Fruit fly (Drosophila melanogaster) whole organism, embryonic: ENCODE data around the gene CG34301.

Source experiments
- Asciz ChIP-seq: fragments of 200-800 bp; sonication (Bioruptor generic); optimal IDR thresholded peaks from 2 replicates; lab custom pipeline; 2017; ENCODE audit warnings: missing biosample characterization, mild to moderate bottlenecking, missing genetic modification characterization, missing genetic modification reagents
- Atf3 ChIP-seq: fragments of 200-800 bp; sonication (Bioruptor generic); optimal IDR thresholded peaks from 3 replicates; lab custom pipeline; 2016; ENCODE audit warnings: missing biosample characterization, missing genetic modification characterization
- CG10959 ChIP-seq: fragments of 200-800 bp; sonication (Bioruptor generic); IDR thresholded peaks from 2 replicates; pipeline ENCODE4 v1.3.6; 2022; ENCODE audit warnings: missing biosample characterization, missing genetic modification characterization
- CG11247 ChIP-seq: fragments of 200-800 bp; sonication (Bioruptor generic); IDR thresholded peaks from 2 replicates; pipeline ENCODE4 v1.3.6; 2022; ENCODE audit warnings: missing biosample characterization, missing genetic modification characterization
- CG11398 ChIP-seq: fragments of 200-800 bp; sonication (Bioruptor generic); optimal IDR thresholded peaks from 2 replicates; lab custom pipeline; 2016; ENCODE audit warnings: missing biosample characterization, missing genetic modification characterization
- CG13624 ChIP-seq: fragments of 200-800 bp; sonication (Bioruptor generic); optimal IDR thresholded peaks from 2 replicates; lab custom pipeline; 2016; ENCODE audit warnings: missing biosample characterization, missing genetic modification characterization
- CG14965 ChIP-seq: fragments of 200-800 bp; sonication (Bioruptor generic); optimal IDR thresholded peaks from 2 replicates; lab custom pipeline; 2016; ENCODE audit warnings: missing biosample characterization, missing genetic modification characterization, borderline replicate concordance
- CG15514 ChIP-seq: fragments of 200-800 bp; sonication (Bioruptor generic); optimal IDR thresholded peaks from 3 replicates; lab custom pipeline; 2017; ENCODE audit warnings: missing biosample characterization, missing genetic modification characterization, mild to moderate bottlenecking, moderate library complexity, missing genetic modification reagents
- CG15696 ChIP-seq: fragments of 200-800 bp; sonication (Bioruptor generic); optimal IDR thresholded peaks from 2 replicates; lab custom pipeline; 2019; ENCODE audit warnings: missing biosample characterization, mild to moderate bottlenecking, missing genetic modification characterization, moderate library complexity
- CG17829 ChIP-seq: fragments of 200-800 bp; optimal IDR thresholded peaks from 2 replicates; lab custom pipeline; 2019; ENCODE audit warnings: missing biosample characterization, mild to moderate bottlenecking, missing genetic modification characterization, moderate library complexity
- CG18011 ChIP-seq: fragments of 200-800 bp; sonication (Bioruptor generic); optimal IDR thresholded peaks from 2 replicates; lab custom pipeline; 2017; ENCODE audit warnings: missing biosample characterization, missing genetic modification characterization, mild to moderate bottlenecking, moderate library complexity, missing genotype
- CG2199 ChIP-seq: fragments of 200-800 bp; sonication (Bioruptor generic); IDR thresholded peaks from 3 replicates; pipeline ENCODE4 v1.3.6; 2022; ENCODE audit warnings: missing biosample characterization, missing genetic modification characterization
- CG4282 ChIP-seq: fragments of 200-800 bp; sonication (Bioruptor generic); optimal IDR thresholded peaks from 2 replicates; lab custom pipeline; 2016; ENCODE audit warnings: missing biosample characterization, missing genetic modification characterization
- CG4617 ChIP-seq: fragments of 200-800 bp; sonication (Bioruptor generic); optimal IDR thresholded peaks from 3 replicates; lab custom pipeline; 2016; ENCODE audit warnings: missing biosample characterization, missing genetic modification characterization, borderline replicate concordance
- CG5180 ChIP-seq: fragments of 200-800 bp; sonication (Bioruptor generic); optimal IDR thresholded peaks from 3 replicates; lab custom pipeline; 2017; ENCODE audit warnings: missing biosample characterization, missing genetic modification characterization, mild to moderate bottlenecking, moderate library complexity, missing genetic modification reagents
- CG8290 ChIP-seq, 3 experiments: fragments of 200-800 bp; sonication (Bioruptor generic); optimal IDR thresholded peaks; 2 replicates each; lab custom pipeline; 2016 to 2019; ENCODE audit warnings: missing biosample characterization in 3 of 3, missing genetic modification characterization in 3 of 3, mild to moderate bottlenecking in 2 of 3, moderate library complexity in 1 of 3
- CG8478 ChIP-seq: fragments of >200 bp; optimal IDR thresholded peaks from 2 replicates; lab custom pipeline; 2018
- CG8765 ChIP-seq: fragments of 200-800 bp; sonication (Bioruptor generic); IDR thresholded peaks from 2 replicates; pipeline ENCODE4 v1.3.6; 2022; ENCODE audit warnings: missing biosample characterization, missing genetic modification characterization
- Dfd ChIP-seq, 2 experiments: fragments of >200 bp; optimal IDR thresholded peaks; 2 replicates each; lab custom pipeline; 2017; ENCODE audit warnings: missing biosample characterization in 2 of 2, missing genetic modification characterization in 2 of 2
- Dll ChIP-seq: fragments of 200-800 bp; sonication (Bioruptor generic); IDR thresholded peaks from 4 replicates; pipeline ENCODE4 v1.3.6; 2022; ENCODE audit warnings: missing biosample characterization, missing genetic modification characterization; ENCODE audit not compliant: partially characterized antibody
- Dref ChIP-seq: fragments of 200-800 bp; sonication (Bioruptor generic); IDR thresholded peaks from 2 replicates; pipeline ENCODE4 v1.3.6; 2022; ENCODE audit warnings: missing biosample characterization, missing genetic modification characterization
- Hr78 ChIP-seq, 2 experiments: fragments of 200-800 bp in 1 of 2; fragments of >200 bp in 1 of 2; sonication (Bioruptor generic) in 1 of 2; optimal IDR thresholded peaks; 2 replicates each; lab custom pipeline; 2017 to 2019; ENCODE audit warnings: missing biosample characterization in 2 of 2, missing genetic modification characterization in 2 of 2, mild to moderate bottlenecking in 1 of 2, moderate library complexity in 1 of 2
- Opbp ChIP-seq: fragments of 200-800 bp; sonication (Bioruptor generic); IDR thresholded peaks from 3 replicates; pipeline ENCODE4 v1.3.6; 2022; ENCODE audit warnings: missing biosample characterization, missing genetic modification characterization; ENCODE audit not compliant: partially characterized antibody
- Optix ChIP-seq: fragments of 200-800 bp; sonication (Bioruptor generic); IDR thresholded peaks from 3 replicates; pipeline ENCODE4 v1.3.6; 2022; ENCODE audit warnings: missing biosample characterization, missing genetic modification characterization
- Sin3A ChIP-seq: fragments of >200 bp; optimal IDR thresholded peaks from 2 replicates; lab custom pipeline; 2018
- Spps ChIP-seq: fragments of 200-800 bp; sonication (Bioruptor generic); optimal IDR thresholded peaks from 2 replicates; lab custom pipeline; 2018; ENCODE audit warnings: missing biosample characterization, mild to moderate bottlenecking, missing genetic modification characterization
- Tbp ChIP-seq: fragments of >200 bp; optimal IDR thresholded peaks from 2 replicates; lab custom pipeline; 2018; ENCODE audit warnings: missing biosample characterization, missing genetic modification characterization
- Vsx1 ChIP-seq: fragments of 200-800 bp; sonication (Bioruptor generic); optimal IDR thresholded peaks from 2 replicates; lab custom pipeline; 2017; ENCODE audit warnings: missing biosample characterization, mild to moderate bottlenecking, missing genetic modification characterization, missing genetic modification reagents
- az2 ChIP-seq: fragments of 200-800 bp; sonication (Bioruptor generic); optimal IDR thresholded peaks from 3 replicates; lab custom pipeline; 2016; ENCODE audit warnings: missing biosample characterization, missing genetic modification characterization
- bigmax ChIP-seq: fragments of 200-800 bp; sonication (Bioruptor generic); optimal IDR thresholded peaks from 2 replicates; lab custom pipeline; 2018; ENCODE audit warnings: missing biosample characterization, mild to moderate bottlenecking, missing genetic modification characterization
- btn ChIP-seq: fragments of 200-800 bp; sonication (Bioruptor generic); optimal IDR thresholded peaks from 2 replicates; lab custom pipeline; 2016; ENCODE audit warnings: missing biosample characterization, missing genetic modification characterization
- chinmo ChIP-seq: fragments of 200-800 bp; sonication (Bioruptor generic); IDR thresholded peaks from 4 replicates; pipeline ENCODE4 v1.3.6; 2022; ENCODE audit warnings: missing biosample characterization, missing genetic modification characterization; ENCODE audit not compliant: partially characterized antibody
- dan ChIP-seq: fragments of 200-800 bp; sonication (Bioruptor generic); IDR thresholded peaks from 2 replicates; pipeline ENCODE4 v1.3.6; 2022; ENCODE audit warnings: missing biosample characterization, missing genetic modification characterization
- danr ChIP-seq: fragments of 200-800 bp; sonication (Bioruptor generic); IDR thresholded peaks from 2 replicates; pipeline ENCODE4 v1.3.6; 2022; ENCODE audit warnings: missing biosample characterization, missing genetic modification characterization
- dm ChIP-seq: fragments of 200-800 bp; sonication (Bioruptor generic); optimal IDR thresholded peaks from 3 replicates; lab custom pipeline; 2016; ENCODE audit warnings: missing biosample characterization, missing genetic modification characterization
- emc ChIP-seq: fragments of 200-800 bp; sonication (Bioruptor generic); optimal IDR thresholded peaks from 2 replicates; lab custom pipeline; 2016; ENCODE audit warnings: missing biosample characterization, missing genetic modification characterization
- lilli ChIP-seq: fragments of 200-800 bp; sonication (Bioruptor generic); optimal IDR thresholded peaks from 3 replicates; lab custom pipeline; 2016; ENCODE audit warnings: missing biosample characterization, missing genetic modification characterization
- lola ChIP-seq, 3 experiments: fragments of >200 bp in 2 of 3; fragments of 200-800 bp in 1 of 3; sonication (Bioruptor generic) in 1 of 3; optimal IDR thresholded peaks; 2 replicates each; lab custom pipeline; 2017 to 2019; ENCODE audit warnings: missing biosample characterization in 3 of 3, missing genetic modification characterization in 3 of 3, mild to moderate bottlenecking in 1 of 3, moderate library complexity in 1 of 3
- mld ChIP-seq: fragments of 200-800 bp; sonication (Bioruptor generic); IDR thresholded peaks from 3 replicates; pipeline ENCODE4 v1.3.6; 2022; ENCODE audit warnings: missing biosample characterization, missing genetic modification characterization; ENCODE audit not compliant: partially characterized antibody
- nerfin-1 ChIP-seq: fragments of 200-800 bp; sonication (Bioruptor generic); optimal IDR thresholded peaks from 3 replicates; lab custom pipeline; 2019; ENCODE audit warnings: missing biosample characterization, mild to moderate bottlenecking, missing genetic modification characterization, moderate library complexity
- onecut ChIP-seq: fragments of 200-800 bp; sonication (Bioruptor generic); IDR thresholded peaks from 2 replicates; pipeline ENCODE4 v1.3.6; 2022; ENCODE audit warnings: missing biosample characterization, missing genetic modification characterization
- row ChIP-seq: fragments of 200-800 bp; sonication (Bioruptor generic); IDR thresholded peaks from 3 replicates; pipeline ENCODE4 v1.3.6; 2022; ENCODE audit warnings: missing biosample characterization, missing genetic modification characterization
- salm ChIP-seq: fragments of 200-800 bp; sonication (Bioruptor generic); optimal IDR thresholded peaks from 2 replicates; lab custom pipeline; 2018; ENCODE audit warnings: missing biosample characterization, mild to moderate bottlenecking, missing genetic modification characterization
- scrt ChIP-seq: fragments of 200-800 bp; sonication (Bioruptor generic); optimal IDR thresholded peaks from 2 replicates; lab custom pipeline; 2018; ENCODE audit warnings: missing biosample characterization, mild to moderate bottlenecking, missing genetic modification characterization, moderate library complexity
- sd ChIP-seq: fragments of 200-800 bp; sonication (Bioruptor generic); optimal IDR thresholded peaks from 3 replicates; lab custom pipeline; 2018; ENCODE audit warnings: missing biosample characterization, mild to moderate bottlenecking, missing genetic modification characterization, moderate library complexity
- seq ChIP-seq: fragments of 200-800 bp; sonication (Bioruptor generic); IDR thresholded peaks from 2 replicates; pipeline ENCODE4 v1.3.6; 2022; ENCODE audit warnings: missing biosample characterization, missing genetic modification characterization
- tgo ChIP-seq: fragments of 200-800 bp; sonication (Bioruptor generic); IDR thresholded peaks from 3 replicates; pipeline ENCODE4 v1.3.6; 2022; ENCODE audit warnings: missing biosample characterization, missing genetic modification characterization
- trem ChIP-seq: fragments of 200-800 bp; optimal IDR thresholded peaks from 3 replicates; lab custom pipeline; 2019; ENCODE audit warnings: missing biosample characterization, mild to moderate bottlenecking, missing genetic modification characterization, moderate library complexity
- zfh2 ChIP-seq: fragments of 200-800 bp; sonication (Bioruptor generic); optimal IDR thresholded peaks from 2 replicates; lab custom pipeline; 2016; ENCODE audit warnings: missing biosample characterization, missing genetic modification characterization

Gene CG34301

dm6 chr3R:8811323-8811936 is 38.2 kb downstream of the CG34301 start (continued):
- TF ChIP-seq CG15514 (GFP tag; lab: Kevin White, UChicago) (peak; percentile 95), CG13624 (GFP tag; lab: Kevin White, UChicago) (peak; percentile 99), seq (GFP tag; lab: Robert Waterston, UW) (peak; percentile 99), bigmax (GFP tag; lab: Kevin White, UChicago) (peak; percentile 90), CG10959 (GFP tag; lab: Robert Waterston, UW) (peak; percentile 96), onecut (GFP tag; lab: Robert Waterston, UW) (peak; percentile 96), CG17829 (tag; lab: Kevin White, UChicago) (peak; percentile 99), nerfin-1 (peak; percentile 96), CG4282 (GFP tag; lab: Kevin White, UChicago) (peak; percentile 97), az2 (GFP tag; lab: Kevin White, UChicago) (peak; percentile 99), Hr78 (GFP tag; optimal IDR thresholded peaks at IDR 0.05; lab: Kevin White, UChicago) (peak in 1 of 2 experiments; percentile 85), Sin3A (lab: Kevin White, UChicago) (no peak), CG15696 (tag; lab: Kevin White, UChicago) (peak; percentile 94), Tbp (GFP tag; lab: Kevin White, UChicago) (no peak), CG8765 (GFP tag; lab: Robert Waterston, UW) (peak; percentile 95), dan (GFP tag; lab: Robert Waterston, UW) (no peak), Optix (GFP tag; lab: Robert Waterston, UW) (peak; percentile 97), CG4617 (GFP tag; lab: Kevin White, UChicago) (peak; percentile 99), Asciz (peak; percentile 97), scrt (peak; percentile 98), Vsx1 (GFP tag; lab: Kevin White, UChicago) (peak; percentile 95), zfh2 (peak; percentile 99), salm (tag; lab: Kevin White, UChicago) (peak; percentile 98), CG14965 (GFP tag; lab: Kevin White, UChicago) (peak; percentile 89), Opbp (GFP tag; lab: Robert Waterston, UW) (no peak), chinmo (GFP tag; lab: Robert Waterston, UW) (peak; percentile 96), CG8290 (GFP tag; optimal IDR thresholded peaks at IDR 0.05; lab: Kevin White, UChicago) (peak; percentile 94), CG8290 (tag; optimal IDR thresholded peaks at IDR 0.05; lab: Kevin White, UChicago) (peak; percentile 78 to 100), dm (peak; percentile 98), Atf3 (GFP tag; lab: Kevin White, UChicago) (peak; percentile 98), tgo (GFP tag; lab: Robert Waterston, UW) (peak; percentile 99), emc (GFP tag; lab: Kevin White, UChicago) (peak; percentile 96), CG11398 (GFP tag; lab: Kevin White, UChicago) (peak; percentile 97), Dfd (GFP tag; optimal IDR thresholded peaks at IDR 0.05; lab: Kevin White, UChicago) (no peak), mld (GFP tag; lab: Robert Waterston, UW) (no peak), danr (peak; percentile 98), CG8478 (lab: Kevin White, UChicago) (no peak), CG5180 (GFP tag; lab: Kevin White, UChicago) (peak; percentile 94), btn (peak; percentile 97), lilli (GFP tag; lab: Kevin White, UChicago) (peak; percentile 100), Dref (no peak; the same call in 1 of the 2 replicates), row (GFP tag; lab: Robert Waterston, UW) (peak; percentile 99), Spps (peak; percentile 93), CG18011 (GFP tag; lab: Kevin White, UChicago) (peak; percentile 92), Dll (GFP tag; lab: Robert Waterston, UW) (no peak), sd (tag; lab: Kevin White, UChicago) (peak; percentile 96), trem (tag; lab: Kevin White, UChicago) (peak; percentile 94), CG11247 (peak; percentile 99), lola (GFP tag; optimal IDR thresholded peaks at IDR 0.05; lab: Kevin White, UChicago) (peak in 1 of 3 experiments; percentile 97), CG2199 (GFP tag; lab: Robert Waterston, UW) (peak; percentile 98)
